Fruit fly (Drosophila melanogaster) whole organism, embryonic: Measurements from ENCODE around the gene CG17625.

ENCODE experiments used
- ATbp ChIP-seq: fragments of 200-800 bp; sonication (Bioruptor generic); optimal IDR thresholded peaks from 2 replicates; lab custom pipeline; 2017; ENCODE audit warnings: missing biosample characterization, mild to moderate bottlenecking, missing genetic modification characterization, missing genetic modification reagents
- Ada2b ChIP-seq: fragments of 200-800 bp; sonication (Bioruptor generic); IDR thresholded peaks from 2 replicates; pipeline ENCODE4 v1.3.6; 2022; ENCODE audit warnings: missing biosample characterization, missing genetic modification characterization
- Awh ChIP-seq: fragments of 200-800 bp; sonication (Bioruptor generic); IDR thresholded peaks from 2 replicates; pipeline ENCODE4, ENCODE4 v1.3.6; 2022; ENCODE audit warnings: missing biosample characterization, missing genetic modification characterization
- CG10147 ChIP-seq: fragments of 200-800 bp; sonication (Bioruptor generic); optimal IDR thresholded peaks from 2 replicates; lab custom pipeline; 2019; ENCODE audit warnings: missing biosample characterization, mild to moderate bottlenecking, missing genetic modification characterization, moderate library complexity
- CG11695 ChIP-seq: fragments of 200-800 bp; sonication (Bioruptor generic); IDR thresholded peaks from 3 replicates; pipeline ENCODE4 v1.3.6; 2022; ENCODE audit warnings: missing biosample characterization, missing genetic modification characterization
- CG12071 ChIP-seq: fragments of 200-800 bp; sonication (Bioruptor generic); optimal IDR thresholded peaks from 3 replicates; lab custom pipeline; 2018; ENCODE audit warnings: missing biosample characterization, mild to moderate bottlenecking, missing genetic modification characterization
- CG18262 ChIP-seq: fragments of 200-800 bp; optimal IDR thresholded peaks from 3 replicates; lab custom pipeline; 2019; ENCODE audit warnings: missing biosample characterization, mild to moderate bottlenecking, missing genetic modification characterization, moderate library complexity
- CG18599 ChIP-seq: fragments of 200-800 bp; sonication (Bioruptor generic); optimal IDR thresholded peaks from 3 replicates; lab custom pipeline; 2017; ENCODE audit warnings: missing biosample characterization, missing genetic modification characterization, mild to moderate bottlenecking, moderate library complexity, missing genetic modification reagents
- CG30403 ChIP-seq: fragments of 200-800 bp; sonication (Bioruptor generic); optimal IDR thresholded peaks from 3 replicates; lab custom pipeline; 2016; ENCODE audit warnings: missing biosample characterization, missing genetic modification characterization
- CG31388 ChIP-seq: fragments of 200-800 bp; sonication (Bioruptor generic); optimal IDR thresholded peaks from 2 replicates; lab custom pipeline; 2016; ENCODE audit warnings: missing biosample characterization, missing genetic modification characterization
- CG42726 ChIP-seq: fragments of 200-800 bp; sonication (Bioruptor generic); IDR thresholded peaks from 2 replicates; pipeline ENCODE4 v1.3.6; 2022; ENCODE audit warnings: missing biosample characterization, missing genetic modification characterization; ENCODE audit not compliant: partially characterized antibody
- CG6254 ChIP-seq: fragments of 200-800 bp; sonication (Bioruptor generic); optimal IDR thresholded peaks from 3 replicates; lab custom pipeline; 2017; ENCODE audit warnings: mild to moderate bottlenecking, missing biosample characterization, missing genetic modification reagents, missing genetic modification characterization
- CG7556 ChIP-seq: fragments of 200-800 bp; sonication (Bioruptor generic); optimal IDR thresholded peaks from 2 replicates; lab custom pipeline; 2017; ENCODE audit warnings: missing biosample characterization, mild to moderate bottlenecking, missing genetic modification characterization
- CG8388 ChIP-seq: fragments of 200-800 bp; sonication (Bioruptor generic); optimal IDR thresholded peaks from 2 replicates; lab custom pipeline; 2019; ENCODE audit warnings: missing biosample characterization, mild to moderate bottlenecking, missing genetic modification characterization, moderate library complexity
- CTCF ChIP-seq: fragments of 200-800 bp; sonication (Bioruptor generic); optimal IDR thresholded peaks from 2 replicates; lab custom pipeline; 2017; ENCODE audit warnings: missing biosample characterization, mild to moderate bottlenecking, missing genetic modification characterization, moderate library complexity
- Dfd ChIP-seq, 2 experiments: fragments of >200 bp; optimal IDR thresholded peaks; 2 replicates each; lab custom pipeline; 2017; ENCODE audit warnings: missing biosample characterization in 2 of 2, missing genetic modification characterization in 2 of 2
- Ets97D ChIP-seq: fragments of 200-800 bp; sonication (Bioruptor generic); optimal IDR thresholded peaks from 3 replicates; lab custom pipeline; 2016; ENCODE audit warnings: missing biosample characterization, missing genetic modification characterization
- Hr78 ChIP-seq, 2 experiments: fragments of 200-800 bp in 1 of 2; fragments of >200 bp in 1 of 2; sonication (Bioruptor generic) in 1 of 2; optimal IDR thresholded peaks; 2 replicates each; lab custom pipeline; 2017 to 2019; ENCODE audit warnings: missing biosample characterization in 2 of 2, missing genetic modification characterization in 2 of 2, mild to moderate bottlenecking in 1 of 2, moderate library complexity in 1 of 2
- Mes4 ChIP-seq: fragments of 200-800 bp; sonication (Bioruptor generic); optimal IDR thresholded peaks from 2 replicates; lab custom pipeline; 2016; ENCODE audit warnings: missing biosample characterization, missing genetic modification characterization
- NK7.1 ChIP-seq: fragments of 200-800 bp; sonication (Bioruptor generic); optimal IDR thresholded peaks from 3 replicates; lab custom pipeline; 2016; ENCODE audit warnings: missing biosample characterization, missing genetic modification characterization
- Opbp ChIP-seq: fragments of 200-800 bp; sonication (Bioruptor generic); IDR thresholded peaks from 3 replicates; pipeline ENCODE4 v1.3.6; 2022; ENCODE audit warnings: missing biosample characterization, missing genetic modification characterization; ENCODE audit not compliant: partially characterized antibody
- Optix ChIP-seq: fragments of 200-800 bp; sonication (Bioruptor generic); IDR thresholded peaks from 3 replicates; pipeline ENCODE4 v1.3.6; 2022; ENCODE audit warnings: missing biosample characterization, missing genetic modification characterization
- PHDP ChIP-seq: fragments of 200-800 bp; sonication (Bioruptor generic); optimal IDR thresholded peaks from 3 replicates; lab custom pipeline; 2018; ENCODE audit warnings: missing biosample characterization, mild to moderate bottlenecking, missing genetic modification characterization, moderate library complexity
- Rfx ChIP-seq: fragments of 200-800 bp; sonication (Bioruptor generic); IDR thresholded peaks from 2 replicates; pipeline ENCODE4 v1.3.6; 2022; ENCODE audit warnings: missing biosample characterization, missing genetic modification characterization
- Trl ChIP-seq, 3 experiments: fragments of >200 bp in 2 of 3; fragments of 200-800 bp in 1 of 3; sonication (Bioruptor generic) in 1 of 3; optimal IDR thresholded peaks; 2 replicates in 1 of 3; 3 replicates in 2 of 3; lab custom pipeline; 2016 to 2017; ENCODE audit warnings: missing biosample characterization in 1 of 3, missing genetic modification characterization in 1 of 3
- Xbp1 ChIP-seq: fragments of 200-800 bp; sonication (Bioruptor generic); optimal IDR thresholded peaks from 3 replicates; lab custom pipeline; 2016; ENCODE audit warnings: missing biosample characterization, mild to moderate bottlenecking, missing genetic modification characterization
- al ChIP-seq: fragments of 200-800 bp; sonication (Bioruptor generic); IDR thresholded peaks from 2 replicates; pipeline ENCODE4 v1.3.6; 2022; ENCODE audit warnings: missing biosample characterization, missing genetic modification characterization
- ap ChIP-seq: fragments of 200-800 bp; sonication (Bioruptor generic); IDR thresholded peaks from 2 replicates; pipeline ENCODE4 v1.3.6; 2022; ENCODE audit warnings: missing biosample characterization, missing genetic modification characterization
- btn ChIP-seq: fragments of 200-800 bp; sonication (Bioruptor generic); optimal IDR thresholded peaks from 2 replicates; lab custom pipeline; 2016; ENCODE audit warnings: missing biosample characterization, missing genetic modification characterization
- caup ChIP-seq: fragments of 200-800 bp; sonication (Bioruptor generic); optimal IDR thresholded peaks from 3 replicates; lab custom pipeline; 2017; ENCODE audit warnings: missing biosample characterization, mild to moderate bottlenecking, missing genetic modification characterization, moderate library complexity; ENCODE audit not compliant: severe bottlenecking
- chinmo ChIP-seq: fragments of 200-800 bp; sonication (Bioruptor generic); IDR thresholded peaks from 4 replicates; pipeline ENCODE4 v1.3.6; 2022; ENCODE audit warnings: missing biosample characterization, missing genetic modification characterization; ENCODE audit not compliant: partially characterized antibody
- cwo ChIP-seq: fragments of 200-800 bp; sonication (Bioruptor generic); optimal IDR thresholded peaks from 3 replicates; lab custom pipeline; 2017; ENCODE audit warnings: missing biosample characterization, missing genetic modification characterization, mild to moderate bottlenecking, moderate library complexity, missing genetic modification reagents
- da ChIP-seq: fragments of 200-800 bp; sonication (Bioruptor generic); optimal IDR thresholded peaks from 2 replicates; lab custom pipeline; 2016; ENCODE audit warnings: missing biosample characterization, missing genetic modification characterization
- dysf ChIP-seq: fragments of 200-800 bp; sonication (Bioruptor generic); IDR thresholded peaks from 3 replicates; pipeline ENCODE4 v1.3.6; 2022; ENCODE audit warnings: missing biosample characterization, missing genetic modification characterization
- exex ChIP-seq: fragments of 200-800 bp; sonication (Bioruptor generic); optimal IDR thresholded peaks from 4 replicates; lab custom pipeline; 2018; ENCODE audit warnings: missing biosample characterization, mild to moderate bottlenecking, missing genetic modification characterization, moderate library complexity
- fu2 ChIP-seq: fragments of 200-800 bp; sonication (Bioruptor generic); optimal IDR thresholded peaks from 2 replicates; lab custom pipeline; 2016; ENCODE audit warnings: missing biosample characterization, missing genetic modification characterization
- gem ChIP-seq: fragments of 200-800 bp; sonication (Bioruptor generic); optimal IDR thresholded peaks from 2 replicates; lab custom pipeline; 2019; ENCODE audit warnings: missing biosample characterization, mild to moderate bottlenecking, missing genetic modification characterization, moderate library complexity
- grn ChIP-seq: fragments of 200-800 bp; sonication (Bioruptor generic); optimal IDR thresholded peaks from 3 replicates; lab custom pipeline; 2017; ENCODE audit warnings: missing biosample characterization, missing genetic modification characterization
- kni ChIP-seq: fragments of 200-800 bp; sonication (Bioruptor generic); optimal IDR thresholded peaks from 3 replicates; lab custom pipeline; 2017; ENCODE audit warnings: mild to moderate bottlenecking, missing biosample characterization, missing genetic modification reagents, missing genetic modification characterization
- lab ChIP-seq: fragments of 200-800 bp; sonication (Bioruptor generic); optimal IDR thresholded peaks from 3 replicates; lab custom pipeline; 2017; ENCODE audit warnings: missing biosample characterization, missing genetic modification characterization, mild to moderate bottlenecking, moderate library complexity, missing genetic modification reagents
- luna ChIP-seq: fragments of 200-800 bp; sonication (Bioruptor generic); optimal IDR thresholded peaks from 2 replicates; lab custom pipeline; 2016; ENCODE audit warnings: missing biosample characterization, missing genetic modification characterization
- pho ChIP-seq: fragments of 200-800 bp; sonication (Bioruptor generic); optimal IDR thresholded peaks from 2 replicates; lab custom pipeline; 2016; ENCODE audit warnings: missing biosample characterization, missing genetic modification characterization
- pum ChIP-seq: fragments of 200-800 bp; sonication (Bioruptor generic); optimal IDR thresholded peaks from 2 replicates; lab custom pipeline; 2016; ENCODE audit warnings: missing biosample characterization, missing genetic modification characterization
- sd ChIP-seq: fragments of 200-800 bp; sonication (Bioruptor generic); optimal IDR thresholded peaks from 3 replicates; lab custom pipeline; 2018; ENCODE audit warnings: missing biosample characterization, mild to moderate bottlenecking, missing genetic modification characterization, moderate library complexity
- sens ChIP-seq: fragments of 200-800 bp; sonication (Bioruptor generic); peaks from one replicate; lab custom pipeline; 2016; ENCODE audit warnings: missing biosample characterization, missing genetic modification characterization
- tap ChIP-seq: fragments of 200-800 bp; optimal IDR thresholded peaks from 3 replicates; lab custom pipeline; 2019; ENCODE audit warnings: missing biosample characterization, mild to moderate bottlenecking, missing genetic modification characterization, moderate library complexity
- ttk ChIP-seq: fragments of 200-800 bp; sonication (Bioruptor generic); IDR thresholded peaks from 2 replicates; pipeline ENCODE4 v2.1.2; 2022; ENCODE audit warnings: missing biosample characterization, missing genetic modification characterization
- zfh2 ChIP-seq: fragments of 200-800 bp; sonication (Bioruptor generic); optimal IDR thresholded peaks from 2 replicates; lab custom pipeline; 2016; ENCODE audit warnings: missing biosample characterization, missing genetic modification characterization

The CG17625 gene

DNA sequence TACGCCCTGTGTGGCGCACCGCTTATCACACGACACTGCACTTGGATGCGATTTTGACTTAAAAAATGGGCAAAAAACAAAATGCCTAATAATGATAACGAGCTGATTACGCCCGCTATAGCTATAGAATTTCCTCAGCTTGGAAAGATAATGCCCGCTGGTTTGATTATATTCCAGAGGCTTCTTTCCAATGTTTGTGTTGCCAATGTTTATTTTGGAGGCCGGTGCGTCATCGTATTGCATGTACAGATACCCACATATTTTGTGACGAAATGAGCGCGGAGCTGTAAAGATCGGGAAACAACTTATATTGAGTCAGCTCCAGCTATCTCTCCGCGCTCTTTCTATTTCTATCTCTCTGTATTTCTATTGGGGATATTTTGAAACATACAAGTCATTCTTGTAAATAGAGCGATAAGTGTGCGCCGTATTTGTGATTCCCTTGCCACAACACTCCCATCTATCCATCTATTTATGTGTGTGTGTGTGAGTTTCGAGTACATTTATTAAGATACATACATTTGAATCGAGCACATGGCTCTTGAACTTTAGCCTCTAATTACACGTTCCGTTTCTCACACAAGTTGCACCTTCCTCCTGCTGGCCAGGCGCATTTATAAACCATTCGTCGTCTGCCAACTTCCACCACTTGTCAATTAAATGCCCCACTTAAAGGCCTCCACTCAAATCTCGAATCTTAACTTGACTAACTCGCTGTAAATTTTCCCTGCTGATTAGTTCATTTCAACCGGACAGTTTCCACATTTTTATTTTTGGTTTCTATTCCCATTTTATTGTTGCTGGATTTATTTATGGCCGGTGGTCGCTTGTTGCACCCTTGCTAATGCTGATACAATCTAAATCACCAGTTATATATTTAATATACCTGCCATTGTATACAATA lies 2.4 kb upstream of the CG17625 start (continued):
- no peak for TF ChIP-seq al (GFP tag; lab: Robert Waterston, UW)
- no peak for TF ChIP-seq btn
- no peak for TF ChIP-seq luna
- peak; percentile 41 for TF ChIP-seq lab (GFP tag; lab: Kevin White, UChicago)
- peak in 1 of 2 experiments; percentile 83 for TF ChIP-seq Hr78 (GFP tag; optimal IDR thresholded peaks at IDR 0.05; lab: Kevin White, UChicago)
- no peak for TF ChIP-seq NK7.1
- TF ChIP-seq CG12071: peak; percentile 28
- no peak for TF ChIP-seq ttk
- peak; percentile 29 for TF ChIP-seq kni (GFP tag; lab: Kevin White, UChicago)
- TF ChIP-seq tap (tag; lab: Kevin White, UChicago): peak; percentile 4
- TF ChIP-seq CG31388 (GFP tag; lab: Kevin White, UChicago): no peak
- TF ChIP-seq CTCF: no peak
- TF ChIP-seq pho (GFP tag; lab: Kevin White, UChicago): no peak
- TF ChIP-seq Trl (optimal IDR thresholded peaks at IDR 0.05; lab: Kevin White, UChicago): peak in 1 of 2 experiments; percentile 35
- no peak for TF ChIP-seq Trl (GFP tag; optimal IDR thresholded peaks at IDR 0.05; lab: Kevin White, UChicago)
- peak; percentile 4 for TF ChIP-seq CG6254 (GFP tag; lab: Kevin White, UChicago)
- peak; percentile 9 for TF ChIP-seq caup
- TF ChIP-seq PHDP (tag; lab: Kevin White, UChicago): peak; percentile 4
- 0 out of 4 replicates have a peak, but pooled peaks have one; percentile 44 for TF ChIP-seq chinmo (GFP tag; lab: Robert Waterston, UW)
- TF ChIP-seq ATbp (GFP tag; lab: Kevin White, UChicago): peak; percentile 39
- peak; percentile 20 for TF ChIP-seq sd (tag; lab: Kevin White, UChicago)
- TF ChIP-seq grn (GFP tag; lab: Kevin White, UChicago): peak; percentile 40
- peak; percentile 26 for TF ChIP-seq CG7556 (GFP tag; lab: Kevin White, UChicago)
- TF ChIP-seq ap: no peak
- 0 out of 2 replicates have a peak, but pooled peaks have one; percentile 5 for TF ChIP-seq Ada2b (GFP tag; lab: Robert Waterston, UW)

DNA sequence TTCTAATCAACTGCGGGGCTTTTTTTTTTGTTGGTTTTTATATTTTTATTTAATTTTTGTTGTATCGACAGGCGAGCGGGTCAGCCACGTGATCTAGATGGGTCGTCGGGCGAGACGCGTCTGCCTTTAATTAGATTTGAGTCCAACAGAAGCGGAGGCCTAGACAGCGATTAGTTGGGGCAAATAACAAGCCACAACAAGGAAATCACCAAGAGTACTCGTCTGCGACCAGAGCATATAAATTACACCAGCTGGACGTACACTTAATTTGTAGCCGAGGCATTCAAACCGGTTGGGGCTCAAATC lies 1.7 kb upstream of the CG17625 start:
- TF ChIP-seq CG30403 (GFP tag; lab: Kevin White, UChicago) (no peak), cwo (GFP tag; lab: Kevin White, UChicago) (peak; percentile 82), fu2 (no peak), Awh (GFP tag; lab: Robert Waterston, UW) (0 out of 2 replicates have a peak, but pooled peaks have one; percentile 7), CG11695 (GFP tag; lab: Robert Waterston, UW) (0 out of 3 replicates have a peak, but pooled peaks have one; percentile 14), exex (tag; lab: Kevin White, UChicago) (peak; percentile 46), sens (peak; percentile 72), CG42726 (no peak), Opbp (GFP tag; lab: Robert Waterston, UW) (no peak)

DNA sequence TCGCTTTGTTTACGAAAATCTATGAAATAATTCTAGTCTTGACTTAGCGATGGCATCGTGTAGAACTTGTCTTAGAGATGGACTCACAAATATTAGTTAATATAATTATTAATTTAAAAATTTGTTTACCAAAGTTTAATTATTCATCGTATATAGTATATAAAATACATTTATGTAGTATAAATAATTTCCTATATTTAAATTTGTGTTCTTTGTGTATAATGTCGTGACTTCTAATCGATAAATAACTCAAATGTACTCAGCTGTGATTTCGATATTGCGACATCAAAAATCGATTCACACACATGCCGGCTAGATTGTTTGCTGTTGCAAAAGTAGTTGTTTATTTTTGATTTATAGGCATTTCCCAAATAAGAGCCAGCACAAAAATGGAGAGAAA lies 3.7 kb downstream of the CG17625 start, which contains the start of the genes wfs1 and Nup133:
Gene wfs1 (minus strand): TSS at position 70 of the 400 bp plus-strand sequence.
Gene Nup133 (plus strand): TSS at position 297 of the 400 bp plus-strand sequence.
- TF ChIP-seq CG18599 (GFP tag; lab: Kevin White, UChicago) (peak; percentile 78), gem (tag; lab: Kevin White, UChicago) (peak; percentile 94), dysf (peak; percentile 62; the same call in 1 of the 3 replicates), Mes4 (GFP tag; lab: Kevin White, UChicago) (no peak), zfh2 (peak; percentile 28), pum (GFP tag; lab: Kevin White, UChicago) (no peak), CG8388 (GFP tag; lab: Kevin White, UChicago) (peak; percentile 80), Dfd (GFP tag; optimal IDR thresholded peaks at IDR 0.05; lab: Kevin White, UChicago) (no peak), CG10147 (GFP tag; lab: Kevin White, UChicago) (no peak), Rfx (peak; percentile 65), Optix (GFP tag; lab: Robert Waterston, UW) (no peak), Xbp1 (GFP tag; lab: Kevin White, UChicago) (peak; percentile 72), CG18262 (peak; percentile 89), Ets97D (GFP tag; lab: Kevin White, UChicago) (no peak), da (GFP tag; lab: Kevin White, UChicago) (no peak)
